Worm (Caenorhabditis elegans): ENCODE results near the gene famh-161.

The famh-161 gene

ce11 chrV:20544092-20544491 is 10.1 kb upstream of the famh-161 start, which contains the start of gene slc-36.3:
slc-36.3 (minus strand) TSS chrV:20544192.
- TF ChIP-seq nhr-11 (tag; optimal IDR thresholded peaks at IDR 0.05) = no peak
- TF ChIP-seq odd-2 (tag; optimal IDR thresholded peaks at IDR 0.05) = no peak
- no peak for TF ChIP-seq hlh-8 (tag; optimal IDR thresholded peaks at IDR 0.05)
- TF ChIP-seq ceh-30 (tag; optimal IDR thresholded peaks at IDR 0.05) = no peak
- TF ChIP-seq pqm-1 (tag; optimal IDR thresholded peaks at IDR 0.05) = no peak
- TF ChIP-seq fax-1 (tag; optimal IDR thresholded peaks at IDR 0.05) = no peak
- no peak for TF ChIP-seq unc-55 (GFP tag; optimal IDR thresholded peaks at IDR 0.05)
- no peak for TF ChIP-seq madf-2 (tag; optimal IDR thresholded peaks at IDR 0.05)
- TF ChIP-seq zip-5 (tag; optimal IDR thresholded peaks at IDR 0.05) = no peak
- TF ChIP-seq fkh-10 (GFP tag; optimal IDR thresholded peaks at IDR 0.05) = no peak
- no peak for TF ChIP-seq lin-11 (tag; optimal IDR thresholded peaks at IDR 0.05)
- TF ChIP-seq eyg-1 (tag; optimal IDR thresholded peaks at IDR 0.05) = no peak

- TF ChIP-seq pax-1 (tag; optimal IDR thresholded peaks at IDR 0.05) (no peak), hlh-15 (tag; optimal IDR thresholded peaks at IDR 0.05) (no peak), dmd-4 (tag; optimal IDR thresholded peaks at IDR 0.05; ENCODE audit: borderline replicate concordance) (no peak), mec-3 (tag; optimal IDR thresholded peaks at IDR 0.05; ENCODE audit: borderline replicate concordance) (no peak), npax-4 (tag; optimal IDR thresholded peaks at IDR 0.05) (no peak), elt-2 (tag; optimal IDR thresholded peaks at IDR 0.05) (peak; percentile 14)
Measured at ce11 chrV:20539055-20539454, 5.1 kb upstream of the famh-161 start, which contains the start of gene Y38H6C.16. Y38H6C.16 (minus strand) TSS chrV:20539347.

ce11 chrV:20536208-20536607 is 2.2 kb upstream of the famh-161 start, which contains the start of gene Y38H6C.15:
Y38H6C.15 (minus strand) TSS chrV:20536308.
- TF ChIP-seq hlh-6 (tag; optimal IDR thresholded peaks at IDR 0.05) (no peak), fkh-6 (tag; optimal IDR thresholded peaks at IDR 0.05) (no peak), elt-4 (tag; optimal IDR thresholded peaks at IDR 0.05) (no peak), hlh-30 (tag; optimal IDR thresholded peaks at IDR 0.05; ENCODE audit: insufficient read depth) (no peak), sdc-2 (tag; optimal IDR thresholded peaks at IDR 0.05) (no peak), che-1 (tag; optimal IDR thresholded peaks at IDR 0.05) (no peak), nhr-232 (tag; optimal IDR thresholded peaks at IDR 0.05) (no peak), unc-55 (GFP tag; optimal IDR thresholded peaks at IDR 0.05) (no peak), sox-2 (GFP tag; IDR thresholded peaks at IDR 0.05) (no peak), eyg-1 (tag; optimal IDR thresholded peaks at IDR 0.05) (no peak), C08G9.2 (tag; optimal IDR thresholded peaks at IDR 0.05) (no peak), mec-3 (tag; optimal IDR thresholded peaks at IDR 0.05; ENCODE audit: borderline replicate concordance) (no peak), ztf-16 (tag; optimal IDR thresholded peaks at IDR 0.05) (no peak), pqm-1 (tag; optimal IDR thresholded peaks at IDR 0.05) (no peak), syd-9 (tag; optimal IDR thresholded peaks at IDR 0.05) (no peak), rnt-1 (tag; optimal IDR thresholded peaks at IDR 0.05) (no peak), hlh-15 (tag; optimal IDR thresholded peaks at IDR 0.05) (no peak)

ce11 chrV:20527493-20527892 is 6.5 kb downstream of the famh-161 start, which contains the start of gene Y38H6C.13:
Y38H6C.13 (plus strand) TSS chrV:20527793.
- TF ChIP-seq odd-2 (tag; optimal IDR thresholded peaks at IDR 0.05) = no peak
- no peak for TF ChIP-seq C38D4.7 (GFP tag; optimal IDR thresholded peaks at IDR 0.05)

- TF ChIP-seq elt-2 (tag; optimal IDR thresholded peaks at IDR 0.05) (peak; percentile 83), pax-1 (tag; optimal IDR thresholded peaks at IDR 0.05) (no peak)
Measured at ce11 chrV:20525816-20526459, 8.0 kb downstream of the famh-161 start, which contains the start of the genes srh-166 and Y38H6C.24. srh-166 (minus strand) TSS chrV:20525866. Y38H6C.24 (plus strand) TSS chrV:20526435.

ce11 chrV:20522219-20522618 is 11.8 kb downstream of the famh-161 start, which contains the start of the genes Y38H6C.9 and fbxa-150:
Y38H6C.9 (minus strand) TSS chrV:20522270.
fbxa-150 (plus strand) TSS chrV:20522598.
- no peak for TF ChIP-seq ceh-30 (tag; optimal IDR thresholded peaks at IDR 0.05)

Measured in whole organism, late embryonic.